Worm (Caenorhabditis elegans) whole organism, L4 larva: ENCODE results near the gene enee-1.

Source experiments
- F10B5.3 ChIP-seq: sonication (generic microtip); optimal IDR thresholded peaks from 2 replicates; lab custom pipeline; 2016; ENCODE audit warnings: mild to moderate bottlenecking, missing genetic modification characterization, missing compliant biosample characterization
- F26F4.8 ChIP-seq: fragments of 200-800 bp; sonication (Bioruptor generic); conservative IDR thresholded peaks from 2 replicates; pipeline ENCODE4 v1.3.6; 2022; ENCODE audit warnings: missing genetic modification characterization, missing compliant biosample characterization
- F44E2.7 ChIP-seq: fragments of 200-800 bp; sonication (Bioruptor generic); IDR thresholded peaks from 2 replicates; pipeline ENCODE4 v2.1.2; 2022; ENCODE audit warnings: missing genetic modification characterization, missing compliant biosample characterization
- T20F7.1 ChIP-seq: fragments of 200-800 bp; sonication (Bioruptor generic); optimal IDR thresholded peaks from 2 replicates; lab custom pipeline; 2018; ENCODE audit warnings: mild to moderate bottlenecking, missing genetic modification characterization, missing compliant biosample characterization
- T26A8.4 ChIP-seq: fragments of 200-800 bp; sonication (Bioruptor generic); IDR thresholded peaks from 2 replicates; pipeline ENCODE4 v1.3.6; 2022; ENCODE audit warnings: missing genetic modification characterization, missing compliant biosample characterization
- ZK337.2 ChIP-seq: fragments of 200-800 bp; sonication (Bioruptor generic); IDR thresholded peaks from 2 replicates; pipeline ENCODE4 v1.3.6; 2022; ENCODE audit warnings: missing genetic modification reagents, missing genetic modification characterization, missing compliant biosample characterization
- aha-1 ChIP-seq: fragments of 150-350 bp; peaks from one replicate; lab custom pipeline; 2014; ENCODE audit warnings: missing biosample characterization, missing genetic modification characterization
- arid-1 ChIP-seq: fragments of 200-800 bp; sonication (Bioruptor generic); conservative IDR thresholded peaks from 2 replicates; pipeline ENCODE4 v1.3.6; 2022; ENCODE audit warnings: missing genetic modification reagents, missing genetic modification characterization, missing compliant biosample characterization
- ceh-28 ChIP-seq: fragments of 150-350 bp; optimal IDR thresholded peaks from 2 replicates; lab custom pipeline; 2014; ENCODE audit warnings: missing biosample characterization, missing genetic modification reagents, missing genetic modification characterization
- ceh-32 ChIP-seq: sonication (generic microtip); optimal IDR thresholded peaks from 2 replicates; lab custom pipeline; 2016; ENCODE audit warnings: mild to moderate bottlenecking, missing genetic modification characterization, missing compliant biosample characterization; ENCODE audit not compliant: poor library complexity
- ceh-62 ChIP-seq: sonication (generic microtip); optimal IDR thresholded peaks from 2 replicates; lab custom pipeline; 2017; ENCODE audit warnings: missing biosample characterization, missing genetic modification characterization
- ceh-82 ChIP-seq: sonication (generic microtip); optimal IDR thresholded peaks from 2 replicates; lab custom pipeline; 2017; ENCODE audit warnings: missing biosample characterization, missing genetic modification characterization
- ctbp-1 ChIP-seq: fragments of 200-800 bp; sonication (Bioruptor generic); IDR thresholded peaks from 2 replicates; pipeline ENCODE4 v1.3.6; 2022; ENCODE audit warnings: missing genetic modification reagents, missing genetic modification characterization, missing compliant biosample characterization
- daf-16 ChIP-seq, 3 experiments: sonication (generic microtip); optimal IDR thresholded peaks; 2 replicates each; lab custom pipeline; 2016 to 2017; ENCODE audit warnings: missing genetic modification characterization in 3 of 3, missing genetic modification reagents in 3 of 3, mild to moderate bottlenecking in 2 of 3, missing compliant biosample characterization in 2 of 3, missing biosample characterization in 1 of 3, moderate library complexity in 1 of 3
- daf-8 ChIP-seq: fragments of 200-800 bp; sonication (Bioruptor generic); IDR thresholded peaks from 2 replicates; pipeline ENCODE4 v1.3.6; 2022; ENCODE audit warnings: missing genetic modification characterization, missing compliant biosample characterization
- dmd-6 ChIP-seq: fragments of 200-800 bp; sonication (Bioruptor generic); IDR thresholded peaks from 2 replicates; pipeline ENCODE4 v1.3.6; 2022; ENCODE audit warnings: missing genetic modification reagents, missing genetic modification characterization, missing compliant biosample characterization
- duxl-1 ChIP-seq: sonication (generic microtip); optimal IDR thresholded peaks from 2 replicates; lab custom pipeline; 2016; ENCODE audit warnings: mild to moderate bottlenecking, missing genetic modification characterization, moderate library complexity, missing compliant biosample characterization; ENCODE audit not compliant: poor library complexity
- dve-1 ChIP-seq: sonication (generic microtip); optimal IDR thresholded peaks from 2 replicates; lab custom pipeline; 2017; ENCODE audit warnings: antibody characterized with exemption, mild to moderate bottlenecking, missing genetic modification characterization, missing compliant biosample characterization; ENCODE audit not compliant: insufficient read depth
- fkh-10 ChIP-seq: fragments of 150-350 bp; optimal IDR thresholded peaks from 2 replicates; lab custom pipeline; 2014; ENCODE audit warnings: missing biosample characterization, missing genetic modification reagents, missing genetic modification characterization
- fos-1 ChIP-seq: fragments of 150-350 bp; optimal IDR thresholded peaks from 2 replicates; lab custom pipeline; 2014; ENCODE audit warnings: missing biosample characterization, missing genetic modification characterization
- gei-8 ChIP-seq: fragments of 200-800 bp; sonication (Bioruptor generic); optimal IDR thresholded peaks from 2 replicates; lab custom pipeline; 2018; ENCODE audit warnings: mild to moderate bottlenecking, missing genetic modification characterization, missing compliant biosample characterization
- hif-1 ChIP-seq, 2 experiments: sonication (generic microtip); optimal IDR thresholded peaks; 2 replicates each; lab custom pipeline; 2016 to 2017; ENCODE audit warnings: missing compliant biosample characterization in 2 of 2, missing genetic modification characterization in 2 of 2, missing genetic modification reagents in 2 of 2, missing genotype in 2 of 2, mild to moderate bottlenecking in 1 of 2
- hlh-11 ChIP-seq: fragments of 200-800 bp; sonication (Bioruptor generic); optimal IDR thresholded peaks from 2 replicates; lab custom pipeline; 2018; ENCODE audit warnings: mild to moderate bottlenecking, missing genetic modification characterization, missing compliant biosample characterization
- hmg-1.1 ChIP-seq: fragments of 200-800 bp; sonication (Bioruptor generic); IDR thresholded peaks from 2 replicates; pipeline ENCODE4 v1.3.6; 2022; ENCODE audit warnings: missing genetic modification reagents, missing genetic modification characterization, missing compliant biosample characterization
- lin-13 ChIP-seq: fragments of 150-350 bp; optimal IDR thresholded peaks from 2 replicates; lab custom pipeline; 2014; ENCODE audit warnings: missing biosample characterization, missing genetic modification reagents, missing genetic modification characterization
- lin-29 ChIP-seq: fragments of 200-800 bp; sonication (Bioruptor generic); IDR thresholded peaks from 2 replicates; pipeline ENCODE4 v1.3.6; 2022; ENCODE audit warnings: missing genetic modification reagents, missing genetic modification characterization, missing compliant biosample characterization
- lin-38 ChIP-seq: fragments of 200-800 bp; sonication (Bioruptor generic); IDR thresholded peaks from 2 replicates; pipeline ENCODE4 v1.3.6; 2022; ENCODE audit warnings: missing genetic modification reagents, missing genetic modification characterization, missing compliant biosample characterization
- madf-5 ChIP-seq, 2 experiments: fragments of 200-800 bp; sonication (Bioruptor generic); IDR thresholded peaks; 2 replicates each; pipeline ENCODE4 v1.3.6; 2022; ENCODE audit warnings: missing compliant biosample characterization in 2 of 2, missing genetic modification characterization in 2 of 2
- madf-9 ChIP-seq: fragments of 200-800 bp; sonication (Bioruptor generic); conservative IDR thresholded peaks from 2 replicates; pipeline ENCODE4 v1.3.6; 2022; ENCODE audit warnings: missing genetic modification reagents, missing genetic modification characterization, missing compliant biosample characterization
- mdt-29 ChIP-seq: fragments of 200-800 bp; sonication (Bioruptor generic); IDR thresholded peaks from 2 replicates; pipeline ENCODE4 v1.3.6; 2022; ENCODE audit warnings: missing genetic modification reagents, missing genetic modification characterization, missing compliant biosample characterization
- mep-1 ChIP-seq: fragments of 150-350 bp; sonication (generic microtip); optimal IDR thresholded peaks from 3 replicates; lab custom pipeline; 2014; ENCODE audit warnings: missing biosample characterization, missing genetic modification characterization
- mes-2 ChIP-seq: sonication (generic microtip); optimal IDR thresholded peaks from 2 replicates; lab custom pipeline; 2016; ENCODE audit warnings: missing genotype, mild to moderate bottlenecking, missing genetic modification characterization, missing compliant biosample characterization; ENCODE audit not compliant: poor library complexity, severe bottlenecking
- mxl-3 ChIP-seq: fragments of 200-800 bp; sonication (Bioruptor generic); optimal IDR thresholded peaks from 2 replicates; lab custom pipeline; 2018; ENCODE audit warnings: mild to moderate bottlenecking, missing genetic modification characterization, missing compliant biosample characterization
- nhr-102 ChIP-seq: sonication (generic microtip); optimal IDR thresholded peaks from 2 replicates; lab custom pipeline; 2016; ENCODE audit warnings: mild to moderate bottlenecking, missing genetic modification characterization, moderate library complexity, missing compliant biosample characterization
- nhr-11 ChIP-seq: fragments of 150-350 bp; optimal IDR thresholded peaks from 2 replicates; lab custom pipeline; 2014; ENCODE audit warnings: missing biosample characterization, missing genetic modification characterization
- nhr-25 ChIP-seq: sonication (generic microtip); optimal IDR thresholded peaks from 2 replicates; lab custom pipeline; 2017; ENCODE audit warnings: missing genetic modification characterization, mild to moderate bottlenecking, missing compliant biosample characterization, antibody characterized with exemption, moderate library complexity, borderline replicate concordance; ENCODE audit not compliant: insufficient read depth
- nhr-42 ChIP-seq: fragments of 200-800 bp; sonication (Bioruptor generic); IDR thresholded peaks from 2 replicates; pipeline ENCODE4 v1.3.6; 2022; ENCODE audit warnings: missing genetic modification characterization, missing compliant biosample characterization
- nhr-48 ChIP-seq: sonication (generic microtip); optimal IDR thresholded peaks from 2 replicates; lab custom pipeline; 2016; ENCODE audit warnings: mild to moderate bottlenecking, missing genetic modification characterization, missing compliant biosample characterization
- nhr-6 ChIP-seq: fragments of 150-350 bp; optimal IDR thresholded peaks from 2 replicates; lab custom pipeline; 2014; ENCODE audit warnings: missing biosample characterization, missing genetic modification characterization
- nhr-76 ChIP-seq: fragments of 150-350 bp; optimal IDR thresholded peaks from 2 replicates; lab custom pipeline; 2014; ENCODE audit warnings: missing biosample characterization, missing genetic modification characterization
- nhr-77 ChIP-seq: fragments of 150-350 bp; optimal IDR thresholded peaks from 2 replicates; lab custom pipeline; 2014; ENCODE audit warnings: missing biosample characterization, missing genetic modification characterization
- php-3 ChIP-seq: fragments of 200-800 bp; sonication (Bioruptor generic); IDR thresholded peaks from 2 replicates; pipeline ENCODE4 v1.3.6; 2022; ENCODE audit warnings: missing genetic modification reagents, missing genetic modification characterization, missing compliant biosample characterization
- snpc-1.2 ChIP-seq: fragments of 200-800 bp; sonication (Bioruptor generic); IDR thresholded peaks from 2 replicates; pipeline ENCODE4 v1.3.6; 2022; ENCODE audit warnings: missing genetic modification reagents, missing genetic modification characterization, missing compliant biosample characterization
- spr-1 ChIP-seq: sonication (generic microtip); optimal IDR thresholded peaks from 2 replicates; lab custom pipeline; 2016; ENCODE audit warnings: mild to moderate bottlenecking, missing genetic modification characterization, missing compliant biosample characterization
- spr-3 ChIP-seq: fragments of 200-800 bp; sonication (Bioruptor generic); optimal IDR thresholded peaks from 2 replicates; lab custom pipeline; 2018; ENCODE audit warnings: mild to moderate bottlenecking, missing genetic modification characterization, missing compliant biosample characterization
- unc-130 ChIP-seq: sonication (generic microtip); optimal IDR thresholded peaks from 2 replicates; lab custom pipeline; 2016; ENCODE audit warnings: missing genetic modification reagents, missing genetic modification characterization, missing compliant biosample characterization
- unc-39 ChIP-seq: sonication (generic microtip); optimal IDR thresholded peaks from 2 replicates; lab custom pipeline; 2017; ENCODE audit warnings: missing biosample characterization, missing genetic modification characterization
- zag-1 ChIP-seq: fragments of 150-350 bp; optimal IDR thresholded peaks from 2 replicates; lab custom pipeline; 2014; ENCODE audit warnings: missing biosample characterization, missing genetic modification characterization
- zip-11 ChIP-seq: fragments of 200-800 bp; sonication (Bioruptor generic); IDR thresholded peaks from 2 replicates; pipeline ENCODE4 v1.3.6; 2022; ENCODE audit warnings: missing genetic modification characterization, missing compliant biosample characterization
- zip-2 ChIP-seq: fragments of 150-350 bp; optimal IDR thresholded peaks from 2 replicates; lab custom pipeline; 2014; ENCODE audit warnings: missing biosample characterization, missing genetic modification characterization

The enee-1 gene

ce11 chrII:24559-24998 is at the start of gene enee-1:
TSS of gene enee-1 (plus strand) at chrII:24666.
- TF ChIP-seq ceh-82 (no peak), nhr-48 (peak; percentile 36), daf-8 (GFP tag; lab: Robert Waterston, UW) (no peak), unc-39 (no peak), aha-1 (peak; percentile 95), lin-29 (GFP tag; lab: Robert Waterston, UW) (peak; percentile 50; the same call in 1 of the 2 replicates), fkh-10 (GFP tag; lab: Kevin White, UChicago) (peak; percentile 67), zag-1 (no peak), dve-1 (tag; lab: Kevin White, UChicago) (peak; percentile 92), F26F4.8 (no peak), lin-13 (GFP tag; lab: Kevin White, UChicago) (peak; percentile 61), dmd-6 (GFP tag; lab: Robert Waterston, UW) (peak; percentile 64), spr-1 (tag; lab: Kevin White, UChicago) (peak; percentile 83), T26A8.4 (peak; percentile 94), mep-1 (peak; percentile 87), nhr-6 (tag; lab: Kevin White, UChicago) (peak; percentile 93), mxl-3 (GFP tag; lab: Kevin White, UChicago) (peak; percentile 29), F44E2.7 (no peak), zip-11 (GFP tag; lab: Robert Waterston, UW) (no peak), fos-1 (tag; lab: Kevin White, UChicago) (no peak), unc-130 (GFP tag; lab: Kevin White, UChicago) (no peak), mdt-29 (GFP tag; lab: Robert Waterston, UW) (0 out of 2 replicates have a peak, but pooled peaks have one; percentile 40), madf-9 (peak; percentile 31; the same call in 1 of the 2 replicates), nhr-76 (tag; lab: Kevin White, UChicago) (no peak), F10B5.3 (tag; lab: Kevin White, UChicago) (peak; percentile 48), hif-1 (tag; optimal IDR thresholded peaks at IDR 0.05; lab: Kevin White, UChicago) (peak in 1 of 2 experiments; percentile 70), nhr-25 (tag; lab: Kevin White, UChicago) (peak; percentile 28), duxl-1 (tag; lab: Kevin White, UChicago) (peak; percentile 75), ceh-28 (peak; percentile 3), T20F7.1 (GFP tag; lab: Kevin White, UChicago) (peak; percentile 84), gei-8 (GFP tag; lab: Kevin White, UChicago) (no peak), ZK337.2 (GFP tag; lab: Robert Waterston, UW) (no peak), arid-1 (peak; percentile 52), ceh-62 (no peak), nhr-102 (tag; lab: Kevin White, UChicago) (peak; percentile 81), lin-38 (GFP tag; lab: Robert Waterston, UW) (peak; percentile 83), zip-2 (peak; percentile 70), spr-3 (GFP tag; lab: Kevin White, UChicago) (peak; percentile 69), hlh-11 (tag; lab: Kevin White, UChicago) (peak; percentile 65), nhr-77 (tag; lab: Kevin White, UChicago) (peak; percentile 56), snpc-1.2 (GFP tag; lab: Robert Waterston, UW) (no peak), nhr-42 (peak; percentile 62; the same call in 1 of the 2 replicates), php-3 (GFP tag; lab: Robert Waterston, UW) (0 out of 2 replicates have a peak, but pooled peaks have one; percentile 6), ctbp-1 (peak; percentile 39; the same call in 1 of the 2 replicates), mes-2 (tag; lab: Kevin White, UChicago) (peak; percentile 90), madf-5 (GFP tag; IDR thresholded peaks at IDR 0.05; lab: Robert Waterston, UW) (no peak), nhr-11 (tag; lab: Kevin White, UChicago) (peak; percentile 75), daf-16 (GFP tag; optimal IDR thresholded peaks at IDR 0.05; lab: Kevin White, UChicago) (no peak), daf-16 (tag; optimal IDR thresholded peaks at IDR 0.05; lab: Kevin White, UChicago) (peak; percentile 36), hmg-1.1 (GFP tag; lab: Robert Waterston, UW) (peak; percentile 75), ceh-32 (tag; lab: Kevin White, UChicago) (peak; percentile 23)
